Fruit fly (Drosophila melanogaster) whole organism: ENCODE results near the gene CG7806.

Experiments
- CG8478 ChIP-seq: fragments of >200 bp; optimal IDR thresholded peaks from 2 replicates; lab custom pipeline; 2018; ENCODE audit warnings: inconsistent platforms
- EcR ChIP-seq, 2 experiments: fragments of >200 bp; optimal IDR thresholded peaks; 2 replicates each; lab custom pipeline; 2017; ENCODE audit warnings: missing biosample characterization in 2 of 2, missing genetic modification characterization in 2 of 2, missing genetic modification reagents in 2 of 2
- pan ChIP-seq: fragments of >200 bp; optimal IDR thresholded peaks from 2 replicates; lab custom pipeline; 2017
- psq ChIP-seq: fragments of >200 bp; optimal IDR thresholded peaks from 2 replicates; lab custom pipeline; 2017
- usp ChIP-seq: fragments of >200 bp; optimal IDR thresholded peaks from 2 replicates; lab custom pipeline; 2017; ENCODE audit warnings: missing biosample characterization, missing genetic modification characterization, mixed read lengths

dm6 chr2L:8351333-8351732 lies 40.1 kb downstream of the CG7806 start:
- TF ChIP-seq psq (lab: Kevin White, UChicago) (no peak), EcR (GFP tag; optimal IDR thresholded peaks at IDR 0.05; lab: Kevin White, UChicago) (no peak), usp (no peak), pan (lab: Kevin White, UChicago) (no peak), CG8478 (no peak)
